Worm (Caenorhabditis elegans) whole organism, L1 larva: ENCODE measurements around the gene fip-1.

Experiments
- C16A3.4 ChIP-seq: fragments of 150-350 bp; optimal IDR thresholded peaks from 2 replicates; lab custom pipeline; 2014; ENCODE audit warnings: missing biosample characterization, missing genetic modification characterization
- F16B12.6 ChIP-seq: fragments of 150-350 bp; optimal IDR thresholded peaks from 2 replicates; lab custom pipeline; 2014; ENCODE audit warnings: missing biosample characterization, missing genetic modification characterization
- Y116A8C.19 ChIP-seq: sonication (generic microtip); optimal IDR thresholded peaks from 2 replicates; lab custom pipeline; 2016; ENCODE audit warnings: missing compliant biosample characterization, missing genetic modification characterization, borderline replicate concordance
- blmp-1 ChIP-seq: fragments of 150-350 bp; optimal IDR thresholded peaks from 2 replicates; lab custom pipeline; 2014; ENCODE audit warnings: missing biosample characterization, missing genetic modification characterization
- ceh-8 ChIP-seq: fragments of 200-800 bp; sonication (Bioruptor generic); optimal IDR thresholded peaks from 2 replicates; lab custom pipeline; 2018; ENCODE audit warnings: mild to moderate bottlenecking, missing genetic modification characterization, moderate library complexity, missing compliant biosample characterization
- efl-1 ChIP-seq, 4 experiments: fragments of 150-350 bp; optimal IDR thresholded peaks in 3 of 4; peaks in 1 of 4; 1 replicate in 1 of 4; 2 replicates in 3 of 4; lab custom pipeline; 2014; ENCODE audit warnings: missing biosample characterization in 2 of 4, missing genetic modification characterization in 2 of 4, missing genetic modification reagents in 2 of 4
- lin-39 ChIP-seq: fragments of 150-350 bp; optimal IDR thresholded peaks from 2 replicates; lab custom pipeline; 2014; ENCODE audit warnings: missing biosample characterization, missing genetic modification reagents, missing genetic modification characterization
- nhr-76 ChIP-seq: sonication (generic microtip); optimal IDR thresholded peaks from 2 replicates; lab custom pipeline; 2017; ENCODE audit warnings: missing biosample characterization, missing genetic modification characterization
- nhr-77 ChIP-seq: fragments of 150-350 bp; optimal IDR thresholded peaks from 2 replicates; lab custom pipeline; 2014; ENCODE audit warnings: missing biosample characterization, missing genetic modification characterization
- pqm-1 ChIP-seq: sonication (generic microtip); optimal IDR thresholded peaks from 3 replicates; lab custom pipeline; 2017; ENCODE audit warnings: missing biosample characterization, missing genetic modification characterization
- ztf-4 ChIP-seq: fragments of 150-350 bp; optimal IDR thresholded peaks from 2 replicates; lab custom pipeline; 2014; ENCODE audit warnings: missing biosample characterization, missing genetic modification characterization

DNA sequence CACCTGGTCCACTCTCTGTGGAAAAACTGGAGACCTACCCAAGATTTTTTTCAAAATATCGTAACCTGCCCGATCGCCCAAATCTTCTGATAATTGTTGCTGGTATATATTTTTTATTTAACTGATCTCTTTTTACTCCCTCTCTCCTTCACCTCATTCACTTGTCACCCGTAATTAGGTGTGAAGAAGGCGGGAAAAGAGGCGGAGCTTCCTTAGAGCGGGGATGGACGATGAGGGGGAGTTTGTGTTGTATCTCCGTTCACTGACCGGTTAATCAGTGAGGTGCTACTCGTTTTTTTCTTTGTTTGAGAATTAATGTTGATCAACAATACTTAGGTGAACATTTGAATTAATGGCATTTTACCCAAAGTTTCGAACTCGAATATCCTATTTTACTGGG lies 17.1 kb upstream of the fip-1 start, which contains the start of gene ceh-16:
- TF ChIP-seq blmp-1 (tag; lab: Kevin White, UChicago) (no peak), efl-1 (optimal IDR thresholded peaks at IDR 0.05; lab: Kevin White, UChicago) (no peak), efl-1 (GFP tag; optimal IDR thresholded peaks at IDR 0.05 in 1 of 2; lab: Kevin White, UChicago) (no peak), nhr-76 (no peak), ceh-8 (GFP tag; lab: Kevin White, UChicago) (no peak), nhr-77 (no peak), C16A3.4 (tag; lab: Kevin White, UChicago) (no peak), lin-39 (tag; lab: Kevin White, UChicago) (no peak), ztf-4 (no peak), pqm-1 (tag; lab: Kevin White, UChicago) (no peak), Y116A8C.19 (tag; lab: Kevin White, UChicago) (no peak), F16B12.6 (tag; lab: Kevin White, UChicago) (no peak)
